Worm (Caenorhabditis elegans) whole organism, L3 larva: ENCODE measurements around the gene C18H7.6.
A peak's percentile ranks its signal among the peaks of the same experiment; 100 is the strongest.

Source experiments
- ZK546.5 ChIP-seq: sonication (generic microtip); optimal IDR thresholded peaks from 2 replicates; lab custom pipeline; 2017; ENCODE audit warnings: missing biosample characterization, missing genetic modification characterization
- aly-2 ChIP-seq: fragments of 150-350 bp; optimal IDR thresholded peaks from 2 replicates; lab custom pipeline; 2014; ENCODE audit warnings: missing biosample characterization, missing genetic modification characterization
- ama-1 ChIP-seq: fragments of 150-350 bp; optimal IDR thresholded peaks from 2 replicates; lab custom pipeline; 2018
- ceh-16 ChIP-seq: sonication (generic microtip); optimal IDR thresholded peaks from 2 replicates; lab custom pipeline; 2017; ENCODE audit warnings: missing biosample characterization, missing genetic modification characterization
- ceh-28 ChIP-seq: fragments of 150-350 bp; optimal IDR thresholded peaks from 2 replicates; lab custom pipeline; 2014; ENCODE audit warnings: missing biosample characterization, missing genetic modification reagents, missing genetic modification characterization
- ceh-82 ChIP-seq: fragments of 150-350 bp; optimal IDR thresholded peaks from 2 replicates; lab custom pipeline; 2014; ENCODE audit warnings: missing biosample characterization, missing genetic modification characterization
- egl-27 ChIP-seq: sonication (generic microtip); optimal IDR thresholded peaks from 4 replicates; lab custom pipeline; 2017; ENCODE audit warnings: missing biosample characterization, missing genetic modification reagents, missing genetic modification characterization
- elt-1 ChIP-seq: fragments of 150-350 bp; optimal IDR thresholded peaks from 2 replicates; lab custom pipeline; 2014; ENCODE audit warnings: missing biosample characterization, missing genetic modification characterization
- elt-2 ChIP-seq: sonication (generic microtip); optimal IDR thresholded peaks from 2 replicates; lab custom pipeline; 2016; ENCODE audit warnings: missing genetic modification reagents, mild to moderate bottlenecking, missing genetic modification characterization, missing compliant biosample characterization
- elt-3 ChIP-seq, 3 experiments: fragments of 150-350 bp in 1 of 3; sonication (generic microtip) in 2 of 3; optimal IDR thresholded peaks; 2 replicates in 2 of 3; 4 replicates in 1 of 3; lab custom pipeline; 2014 to 2017; ENCODE audit warnings: missing biosample characterization in 3 of 3, missing genetic modification characterization in 3 of 3
- eor-1 ChIP-seq, 2 experiments: fragments of 150-350 bp; optimal IDR thresholded peaks; 2 replicates each; lab custom pipeline; 2014 to 2018; ENCODE audit warnings: missing biosample characterization in 2 of 2, missing genetic modification characterization in 2 of 2
- fkh-10 ChIP-seq: sonication (generic microtip); optimal IDR thresholded peaks from 2 replicates; lab custom pipeline; 2017; ENCODE audit warnings: missing biosample characterization, missing genetic modification reagents, missing genetic modification characterization
- fkh-2 ChIP-seq: fragments of 150-350 bp; optimal IDR thresholded peaks from 2 replicates; lab custom pipeline; 2014; ENCODE audit warnings: missing biosample characterization, missing genetic modification reagents, missing genetic modification characterization
- fos-1 ChIP-seq: fragments of 150-350 bp; optimal IDR thresholded peaks from 2 replicates; lab custom pipeline; 2014; ENCODE audit warnings: missing biosample characterization, missing genetic modification characterization
- hmg-11 ChIP-seq: sonication (generic microtip); optimal IDR thresholded peaks from 2 replicates; lab custom pipeline; 2016; ENCODE audit warnings: missing genetic modification characterization, missing compliant biosample characterization
- jun-1 ChIP-seq: fragments of 150-350 bp; optimal IDR thresholded peaks from 2 replicates; lab custom pipeline; 2014; ENCODE audit warnings: missing biosample characterization, missing genetic modification reagents, missing genetic modification characterization
- lin-15B ChIP-seq: fragments of 150-350 bp; optimal IDR thresholded peaks from 2 replicates; lab custom pipeline; 2014; ENCODE audit warnings: missing biosample characterization, missing genetic modification characterization
- lin-39 ChIP-seq: fragments of 150-350 bp; optimal IDR thresholded peaks from 2 replicates; lab custom pipeline; 2018; ENCODE audit warnings: missing biosample characterization, missing genetic modification reagents, missing genetic modification characterization
- lsy-12 ChIP-seq: sonication (generic microtip); optimal IDR thresholded peaks from 2 replicates; lab custom pipeline; 2016; ENCODE audit warnings: mild to moderate bottlenecking, missing genetic modification characterization, missing compliant biosample characterization
- mdl-1 ChIP-seq: fragments of 150-350 bp; optimal IDR thresholded peaks from 2 replicates; lab custom pipeline; 2014; ENCODE audit warnings: missing biosample characterization, missing genetic modification characterization
- nfya-1 ChIP-seq: sonication (generic microtip); optimal IDR thresholded peaks from 2 replicates; lab custom pipeline; 2017; ENCODE audit warnings: missing genetic modification characterization, mild to moderate bottlenecking, missing compliant biosample characterization, antibody characterized with exemption, moderate library complexity; ENCODE audit not compliant: insufficient read depth
- nhr-11 ChIP-seq: fragments of 150-350 bp; optimal IDR thresholded peaks from 2 replicates; lab custom pipeline; 2014; ENCODE audit warnings: missing biosample characterization, missing genetic modification characterization
- nhr-12 ChIP-seq: fragments of 150-350 bp; optimal IDR thresholded peaks from 2 replicates; lab custom pipeline; 2014; ENCODE audit warnings: missing biosample characterization, missing genetic modification characterization
- nhr-23 ChIP-seq: fragments of 150-350 bp; optimal IDR thresholded peaks from 2 replicates; lab custom pipeline; 2014; ENCODE audit warnings: missing biosample characterization, missing genetic modification reagents, missing genetic modification characterization
- nhr-237 ChIP-seq: fragments of 150-350 bp; optimal IDR thresholded peaks from 2 replicates; lab custom pipeline; 2014; ENCODE audit warnings: missing biosample characterization, missing genetic modification characterization
- nhr-28 ChIP-seq: fragments of 150-350 bp; optimal IDR thresholded peaks from 2 replicates; lab custom pipeline; 2014; ENCODE audit warnings: missing biosample characterization, missing genetic modification characterization
- nhr-43 ChIP-seq: sonication (generic microtip); optimal IDR thresholded peaks from 2 replicates; lab custom pipeline; 2016; ENCODE audit warnings: mild to moderate bottlenecking, missing genetic modification characterization, missing compliant biosample characterization; ENCODE audit not compliant: poor library complexity, severe bottlenecking
- nhr-67 ChIP-seq: fragments of 150-350 bp; optimal IDR thresholded peaks from 2 replicates; lab custom pipeline; 2014; ENCODE audit warnings: missing biosample characterization, missing genetic modification characterization
- nhr-77 ChIP-seq: fragments of 150-350 bp; optimal IDR thresholded peaks from 2 replicates; lab custom pipeline; 2014; ENCODE audit warnings: missing biosample characterization, missing genetic modification characterization
- pha-4 ChIP-seq: fragments of 150-350 bp; optimal IDR thresholded peaks from 2 replicates; lab custom pipeline; 2014; ENCODE audit warnings: missing biosample characterization, missing genetic modification reagents, missing genetic modification characterization
- pqm-1 ChIP-seq: fragments of 150-350 bp; optimal IDR thresholded peaks from 2 replicates; lab custom pipeline; 2017; ENCODE audit warnings: missing biosample characterization, missing genetic modification characterization, inconsistent platforms
- skn-1 ChIP-seq: fragments of 150-350 bp; optimal IDR thresholded peaks from 2 replicates; lab custom pipeline; 2014; ENCODE audit warnings: missing biosample characterization, missing genetic modification characterization
- snpc-4 ChIP-seq: fragments of 150-350 bp; optimal IDR thresholded peaks from 2 replicates; lab custom pipeline; 2014; ENCODE audit warnings: missing biosample characterization, missing genetic modification characterization
- tbx-2 ChIP-seq: sonication (generic microtip); optimal IDR thresholded peaks from 2 replicates; lab custom pipeline; 2016; ENCODE audit warnings: mild to moderate bottlenecking, missing genetic modification characterization, missing compliant biosample characterization
- unc-39 ChIP-seq: sonication (generic microtip); optimal IDR thresholded peaks from 4 replicates; lab custom pipeline; 2017; ENCODE audit warnings: missing biosample characterization, missing genetic modification characterization
- unc-62 ChIP-seq: fragments of 150-350 bp; sonication (generic microtip); optimal IDR thresholded peaks from 4 replicates; lab custom pipeline; 2014; ENCODE audit warnings: missing biosample characterization, missing genetic modification reagents, missing genetic modification characterization
- ztf-11 ChIP-seq: fragments of 150-350 bp; optimal IDR thresholded peaks from 2 replicates; lab custom pipeline; 2014; ENCODE audit warnings: missing biosample characterization, missing genetic modification characterization
- ztf-4 ChIP-seq: fragments of 150-350 bp; optimal IDR thresholded peaks from 2 replicates; lab custom pipeline; 2014; ENCODE audit warnings: missing biosample characterization, missing genetic modification characterization

C18H7.6 gene

DNA sequence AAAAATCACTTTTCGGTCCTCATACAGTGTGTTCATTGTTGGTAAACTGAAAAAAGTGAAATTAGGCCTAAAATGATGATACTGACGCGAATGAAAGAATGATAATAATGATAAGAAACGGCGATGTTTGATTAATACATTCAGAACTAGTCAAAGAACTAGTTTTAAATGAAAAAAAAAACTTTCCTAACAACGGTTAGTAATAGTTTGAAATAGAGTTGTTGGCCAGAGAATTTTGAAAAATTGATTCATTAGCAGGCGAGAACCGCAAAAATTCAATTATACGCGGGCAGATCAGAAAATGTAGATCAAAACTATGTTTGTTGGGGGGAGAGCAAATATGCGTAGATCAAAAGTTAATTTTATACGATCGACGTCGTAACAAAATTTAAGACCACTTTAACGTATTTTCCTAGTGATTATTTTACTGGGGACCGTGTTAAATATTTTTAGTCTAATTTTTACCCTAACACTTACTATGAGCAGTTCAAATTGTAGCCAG, 21.4 kb downstream of the C18H7.6 start, which contains the start of gene F56A11.5:
F56A11.5 (minus strand) TSS at position 51 of the 502 bp plus-strand sequence.
- peak; percentile 16 for TF ChIP-seq skn-1 (tag; lab: Kevin White, UChicago)
- TF ChIP-seq nhr-12 (tag; lab: Kevin White, UChicago) = no peak
- no peak for TF ChIP-seq snpc-4 (tag; lab: Kevin White, UChicago)
- no peak for TF ChIP-seq elt-3 (tag; optimal IDR thresholded peaks at IDR 0.05; lab: Kevin White, UChicago)
- TF ChIP-seq, all 47 proteins: peak for 1

DNA sequence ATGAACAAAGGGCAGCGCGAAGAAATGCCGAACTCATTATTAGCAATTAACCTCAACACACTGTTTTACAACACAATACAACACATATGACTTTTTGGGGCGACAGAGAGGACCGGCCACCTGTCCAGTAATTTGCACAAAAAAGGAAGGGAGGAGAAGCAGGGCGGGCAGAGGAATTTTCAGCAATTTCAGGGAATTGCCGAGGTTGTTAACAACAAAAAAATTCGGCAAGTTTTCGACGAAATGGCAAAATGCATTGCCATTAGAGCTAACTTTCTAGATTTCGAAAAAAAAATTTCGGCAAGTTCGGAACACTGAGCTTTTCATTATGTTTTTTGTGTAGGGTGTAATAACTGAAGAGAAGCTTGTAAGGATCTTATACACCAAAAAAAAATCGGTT, 28.3 kb downstream of the C18H7.6 start:
- TF ChIP-seq nhr-237 (tag; lab: Kevin White, UChicago) (no peak), nhr-11 (tag; lab: Kevin White, UChicago) (no peak), lsy-12 (tag; lab: Kevin White, UChicago) (no peak), elt-1 (no peak), ceh-82 (tag; lab: Kevin White, UChicago) (no peak), jun-1 (tag; lab: Kevin White, UChicago) (no peak), fkh-2 (tag; lab: Kevin White, UChicago) (no peak), ztf-11 (tag; lab: Kevin White, UChicago) (no peak), ceh-28 (tag; lab: Kevin White, UChicago) (no peak), nhr-67 (no peak)

DNA sequence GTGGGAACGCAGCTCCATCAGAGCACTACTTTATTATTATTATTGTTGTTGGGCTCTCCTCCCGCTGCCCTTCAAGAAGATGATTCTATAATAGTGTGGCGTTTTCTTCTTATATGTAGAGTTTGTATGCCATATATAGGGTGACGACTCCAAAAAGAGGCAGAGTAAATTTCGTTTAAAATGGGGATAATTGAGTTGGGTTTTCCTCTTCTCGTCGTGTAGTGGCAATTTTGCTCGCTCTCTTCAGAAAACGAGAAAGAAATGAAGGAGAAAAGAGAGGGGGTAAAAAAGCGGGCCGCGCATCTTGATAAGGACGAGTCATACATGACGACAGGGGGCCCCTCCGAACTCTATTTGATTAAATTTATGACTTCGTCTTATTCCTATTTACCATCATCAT, 28.9 kb downstream of the C18H7.6 start:
- TF ChIP-seq nhr-67 (no peak), ztf-11 (tag; lab: Kevin White, UChicago) (no peak), fkh-10 (GFP tag; lab: Kevin White, UChicago) (peak; percentile 50), nhr-12 (tag; lab: Kevin White, UChicago) (no peak), fkh-2 (tag; lab: Kevin White, UChicago) (no peak), lsy-12 (tag; lab: Kevin White, UChicago) (no peak), nhr-28 (tag; lab: Kevin White, UChicago) (no peak), eor-1 (tag; optimal IDR thresholded peaks at IDR 0.05; lab: Kevin White, UChicago) (no peak)

DNA sequence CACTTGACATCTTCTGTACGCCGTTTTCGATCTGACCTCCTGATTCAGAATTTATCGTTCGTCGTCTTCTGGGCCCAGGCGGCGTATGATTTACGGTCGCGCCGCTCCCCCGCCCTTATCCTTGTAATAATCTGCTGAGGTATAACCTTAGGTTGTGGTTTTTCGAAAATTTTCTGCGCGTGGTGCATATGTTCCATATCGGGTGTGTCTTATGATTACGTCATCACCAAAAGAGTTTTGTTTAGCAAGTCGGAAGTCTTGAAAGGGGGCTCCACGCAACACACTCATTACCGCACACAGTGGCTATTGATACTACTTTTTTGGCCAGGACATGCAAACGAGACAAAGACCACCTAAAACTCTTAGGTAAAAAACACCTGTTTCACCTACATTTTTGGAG, 31.5 kb downstream of the C18H7.6 start:
- TF ChIP-seq pha-4 (tag; lab: Kevin White, UChicago) (no peak), fkh-2 (tag; lab: Kevin White, UChicago) (no peak), ama-1 (lab: Kevin White, UChicago) (no peak), ceh-28 (tag; lab: Kevin White, UChicago) (no peak), tbx-2 (tag; lab: Kevin White, UChicago) (no peak), fos-1 (no peak), skn-1 (tag; lab: Kevin White, UChicago) (no peak), elt-1 (no peak), hmg-11 (tag; lab: Kevin White, UChicago) (no peak), ztf-11 (tag; lab: Kevin White, UChicago) (no peak), nhr-12 (tag; lab: Kevin White, UChicago) (no peak), egl-27 (no peak), unc-62 (GFP tag; lab: Kevin White, UChicago) (no peak)

DNA sequence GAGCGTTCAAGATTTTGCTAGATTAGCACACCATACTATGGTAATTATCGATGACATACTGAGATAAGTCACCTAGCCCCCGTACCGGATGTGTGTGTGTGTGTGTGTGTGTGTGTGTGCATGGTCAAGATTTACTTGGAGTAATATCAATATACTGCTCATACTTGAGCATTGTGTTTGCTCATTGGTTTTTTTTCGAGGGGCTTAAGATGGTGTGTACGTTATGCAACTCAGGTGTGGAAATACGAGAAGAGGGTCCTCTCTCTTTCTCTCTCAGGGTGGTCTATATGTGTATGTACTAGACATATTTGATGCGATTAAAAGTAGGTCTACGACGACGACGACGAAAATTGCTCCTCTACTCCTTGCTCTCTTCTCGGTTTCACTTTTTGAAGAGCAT, 32.0 kb downstream of the C18H7.6 start:
- TF ChIP-seq lin-39 (tag; lab: Kevin White, UChicago) (no peak), unc-39 (no peak), nfya-1 (tag; lab: Kevin White, UChicago) (no peak), snpc-4 (tag; lab: Kevin White, UChicago) (no peak), tbx-2 (tag; lab: Kevin White, UChicago) (no peak), ztf-11 (tag; lab: Kevin White, UChicago) (no peak), ztf-4 (no peak), eor-1 (tag; optimal IDR thresholded peaks at IDR 0.05; lab: Kevin White, UChicago) (no peak), jun-1 (tag; lab: Kevin White, UChicago) (no peak), ZK546.5 (no peak), mdl-1 (tag; lab: Kevin White, UChicago) (no peak), nhr-12 (tag; lab: Kevin White, UChicago) (no peak)

DNA sequence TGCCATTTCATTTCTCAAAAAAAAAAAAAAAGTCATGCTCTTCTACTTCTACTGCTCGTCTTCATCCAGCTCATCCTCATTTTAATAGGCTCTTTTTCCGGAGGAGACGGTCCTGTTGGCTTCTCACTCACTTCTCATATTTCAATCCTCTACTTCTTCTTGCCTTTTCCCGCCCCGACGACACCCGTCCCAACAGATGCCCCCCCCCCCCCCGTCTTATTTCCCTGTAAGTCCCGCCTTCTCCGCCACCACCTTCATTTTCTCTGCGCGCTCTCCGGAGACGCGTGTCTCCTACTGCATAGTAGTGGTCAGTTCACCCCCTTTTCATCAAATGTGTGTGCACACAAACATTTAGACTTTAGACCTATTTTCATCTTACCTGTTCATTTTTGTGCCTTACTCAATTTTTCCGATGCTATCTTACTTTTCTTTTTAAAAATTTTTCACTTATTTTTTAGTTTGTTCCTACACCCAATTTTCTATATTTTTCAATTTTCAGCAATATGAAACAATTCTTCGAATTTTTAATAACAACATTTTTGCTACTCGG, 33.5 kb downstream of the C18H7.6 start, which contains the start of gene efn-4:
efn-4 (plus strand) TSS at position 500 of the 550 bp plus-strand sequence.
- TF ChIP-seq nhr-23 (tag; lab: Kevin White, UChicago) (no peak), nhr-11 (tag; lab: Kevin White, UChicago) (no peak), nhr-12 (tag; lab: Kevin White, UChicago) (no peak), fkh-10 (GFP tag; lab: Kevin White, UChicago) (no peak), elt-1 (no peak), pqm-1 (tag; lab: Kevin White, UChicago) (no peak), ceh-28 (tag; lab: Kevin White, UChicago) (no peak), aly-2 (tag; lab: Kevin White, UChicago) (no peak), nhr-43 (tag; lab: Kevin White, UChicago) (no peak), ceh-16 (tag; lab: Kevin White, UChicago) (no peak), eor-1 (tag; optimal IDR thresholded peaks at IDR 0.05; lab: Kevin White, UChicago) (no peak), lin-15B (tag; lab: Kevin White, UChicago) (no peak), elt-2 (tag; lab: Kevin White, UChicago) (no peak), nhr-77 (tag; lab: Kevin White, UChicago) (no peak)
